Worm (Caenorhabditis elegans): ENCODE measurements around the gene ruvb-1.
A peak's percentile ranks its signal among the peaks of the same experiment; 100 is the strongest.
"Not testable (repeated sequence)": the region's sequence is repeated elsewhere in the genome, so short reads cannot be mapped to it uniquely, and the experiment has no call there.

DNA sequence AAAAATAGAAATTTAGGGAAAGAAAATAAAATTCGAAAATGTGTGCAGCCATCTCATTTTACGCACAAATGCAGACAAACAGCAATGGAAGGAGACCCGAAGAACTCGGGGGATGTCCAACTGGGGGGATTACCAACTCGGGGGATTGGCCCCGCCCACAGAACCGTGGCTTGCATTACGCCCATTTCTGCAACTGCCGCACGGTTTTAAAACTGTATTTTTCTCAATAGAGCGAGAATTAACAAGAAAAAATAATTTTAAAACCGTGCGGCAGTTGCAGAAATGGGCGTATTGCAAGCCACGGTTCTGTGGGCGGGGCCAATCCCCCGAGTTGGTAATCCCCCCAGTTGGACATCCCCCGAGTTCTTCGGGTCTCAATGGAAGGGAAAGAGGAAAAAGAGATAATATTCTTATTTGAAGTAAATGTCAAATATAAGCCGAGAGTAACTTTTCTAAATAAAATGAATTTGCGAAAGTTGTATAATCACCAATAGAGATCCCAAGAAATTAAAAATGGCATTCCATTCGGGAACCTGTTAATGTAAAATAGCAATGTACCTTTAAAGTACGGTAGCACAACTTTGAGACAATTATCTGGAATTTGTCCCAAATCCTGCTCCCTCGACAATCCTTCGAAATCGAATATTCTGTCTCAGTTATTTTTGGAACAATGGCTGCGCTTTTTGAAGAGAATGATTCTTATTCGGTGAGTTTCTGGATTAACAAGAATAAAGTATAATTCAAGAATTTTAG lies at the start of gene ruvb-1, which contains the start of gene tofu-1:
- TF ChIP-seq tbx-2 (tag; optimal IDR thresholded peaks at IDR 0.05) (peak; percentile 94), lim-6 (tag; optimal IDR thresholded peaks at IDR 0.05) (peak; percentile 70)
- TF ChIP-seq fkh-10 (GFP tag; optimal IDR thresholded peaks at IDR 0.05); unc-86 (tag; optimal IDR thresholded peaks at IDR 0.05); ttx-3 (tag; optimal IDR thresholded peaks at IDR 0.05); dve-1 (tag; optimal IDR thresholded peaks at IDR 0.05); nhr-11 (tag; optimal IDR thresholded peaks at IDR 0.05); syd-9 (tag; optimal IDR thresholded peaks at IDR 0.05); pax-1 (tag; optimal IDR thresholded peaks at IDR 0.05); hlh-13 (GFP tag; optimal IDR thresholded peaks at IDR 0.05): not testable (repeated sequence)
